Fruit fly (Drosophila melanogaster) whole organism, pupa: ENCODE data around the gene CG18547.

Experiments used
- CG10348 ChIP-seq: fragments of 200-800 bp; sonication (Bioruptor generic); IDR thresholded peaks from 2 replicates; pipeline ENCODE4 v1.3.6; 2022; ENCODE audit warnings: missing biosample characterization, missing genetic modification characterization
- CG12605 ChIP-seq: fragments of 200-800 bp; sonication (Bioruptor generic); IDR thresholded peaks from 2 replicates; pipeline ENCODE4 v1.3.6; 2022; ENCODE audit warnings: missing biosample characterization, missing genetic modification characterization
- CG13204 ChIP-seq: fragments of 200-800 bp; sonication (Bioruptor generic); optimal IDR thresholded peaks from 2 replicates; lab custom pipeline; 2018; ENCODE audit warnings: missing biosample characterization, mild to moderate bottlenecking, missing genetic modification characterization, moderate library complexity
- CG14655 ChIP-seq: fragments of 200-800 bp; sonication (Bioruptor generic); optimal IDR thresholded peaks from 3 replicates; lab custom pipeline; 2017; ENCODE audit warnings: mild to moderate bottlenecking, missing biosample characterization, missing genetic modification reagents, missing genetic modification characterization
- CG15710 ChIP-seq: fragments of 200-800 bp; sonication (Bioruptor generic); optimal IDR thresholded peaks from 2 replicates; lab custom pipeline; 2018; ENCODE audit warnings: missing biosample characterization, mild to moderate bottlenecking, missing genetic modification characterization, moderate library complexity
- CG17806 ChIP-seq: fragments of 200-800 bp; sonication (Bioruptor generic); optimal IDR thresholded peaks from 2 replicates; lab custom pipeline; 2018; ENCODE audit warnings: missing biosample characterization, mild to moderate bottlenecking, missing genetic modification characterization, moderate library complexity
- CG4496 ChIP-seq: fragments of 200-800 bp; sonication (Bioruptor generic); IDR thresholded peaks from 3 replicates; pipeline ENCODE4 v1.3.6; 2022; ENCODE audit warnings: missing biosample characterization, missing genetic modification characterization
- CG8159 ChIP-seq: fragments of 200-800 bp; sonication (Bioruptor generic); optimal IDR thresholded peaks from 3 replicates; lab custom pipeline; 2018; ENCODE audit warnings: missing biosample characterization, mild to moderate bottlenecking, missing genetic modification characterization, moderate library complexity
- D1 ChIP-seq: fragments of 200-800 bp; sonication (Bioruptor generic); optimal IDR thresholded peaks from 2 replicates; lab custom pipeline; 2018; ENCODE audit warnings: missing biosample characterization, mild to moderate bottlenecking, missing genetic modification characterization, moderate library complexity
- EcR ChIP-seq: fragments of 200-800 bp; sonication (Bioruptor generic); optimal IDR thresholded peaks from 3 replicates; lab custom pipeline; 2019; ENCODE audit warnings: missing biosample characterization, missing genetic modification characterization, mild to moderate bottlenecking, moderate library complexity, missing genetic modification reagents
- Ets98B ChIP-seq: fragments of 200-800 bp; sonication (Bioruptor generic); IDR thresholded peaks from 2 replicates; pipeline ENCODE4 v1.3.6; 2022; ENCODE audit warnings: missing biosample characterization, missing genetic modification characterization
- Pif1B ChIP-seq: fragments of 200-800 bp; sonication (Bioruptor generic); optimal IDR thresholded peaks from 3 replicates; lab custom pipeline; 2016; ENCODE audit warnings: missing biosample characterization, missing genetic modification characterization
- gl ChIP-seq: fragments of 200-800 bp; sonication (Bioruptor generic); optimal IDR thresholded peaks from 2 replicates; lab custom pipeline; 2018; ENCODE audit warnings: missing biosample characterization, mild to moderate bottlenecking, missing genetic modification characterization
- rn ChIP-seq: fragments of 200-800 bp; sonication (Bioruptor generic); IDR thresholded peaks from 2 replicates; pipeline ENCODE4 v1.3.6; 2022; ENCODE audit warnings: missing biosample characterization, missing genetic modification characterization

dm6 chr3R:11933903-11934302 is 46.3 kb downstream of the CG18547 start:
- no peak for TF ChIP-seq CG12605 (GFP tag; lab: Robert Waterston, UW)
- no peak for TF ChIP-seq gl (tag; lab: Kevin White, UChicago)
- TF ChIP-seq Pif1B (GFP tag; lab: Kevin White, UChicago), result no peak
- TF ChIP-seq CG17806 (tag; lab: Kevin White, UChicago), result no peak
- no peak for TF ChIP-seq EcR (GFP tag; lab: Kevin White, UChicago)
- no peak for TF ChIP-seq CG4496 (GFP tag; lab: Robert Waterston, UW)
- TF ChIP-seq D1 (tag; lab: Kevin White, UChicago), result no peak
- no peak for TF ChIP-seq CG10348
- TF ChIP-seq CG15710 (tag; lab: Kevin White, UChicago), result no peak
- TF ChIP-seq rn (GFP tag; lab: Robert Waterston, UW), result no peak
- TF ChIP-seq CG8159, result no peak
- no peak for TF ChIP-seq CG13204 (GFP tag; lab: Kevin White, UChicago)
- TF ChIP-seq Ets98B (GFP tag; lab: Robert Waterston, UW), result no peak
- no peak for TF ChIP-seq CG14655 (GFP tag; lab: Kevin White, UChicago)
